Worm (Caenorhabditis elegans): ENCODE data around the gene Y49F6B.13.

Gene Y49F6B.13

ce11 chrII:3471603-3472002 is at the start of gene Y49F6B.13:
TSS of gene Y49F6B.13 (minus strand) at chrII:3471703.
- TF ChIP-seq ztf-11 (tag; optimal IDR thresholded peaks at IDR 0.05) (no peak), efl-1 (optimal IDR thresholded peaks at IDR 0.05) (no peak), efl-1 (GFP tag; optimal IDR thresholded peaks at IDR 0.05 in 1 of 2) (peak in 1 of 2 experiments; percentile 47)

- TF ChIP-seq ceh-82 (tag; optimal IDR thresholded peaks at IDR 0.05) (peak in 2 of 3 experiments; percentile 13 to 37), nhr-84 (tag; optimal IDR thresholded peaks at IDR 0.05) (no peak), mab-9 (GFP tag; IDR thresholded peaks at IDR 0.05) (no peak), aly-2 (tag; optimal IDR thresholded peaks at IDR 0.05) (no peak), zip-4 (GFP tag; optimal IDR thresholded peaks at IDR 0.05) (no peak), hlh-4 (tag; optimal IDR thresholded peaks at IDR 0.05) (no peak), pqm-1 (tag; optimal IDR thresholded peaks at IDR 0.05) (no peak), efl-3 (GFP tag; optimal IDR thresholded peaks at IDR 0.05) (no peak), unc-98 (GFP tag; IDR thresholded peaks at IDR 0.05) (no peak), hlh-17 (GFP tag; optimal IDR thresholded peaks at IDR 0.05; ENCODE audit: borderline replicate concordance) (no peak), dsc-1 (tag; optimal IDR thresholded peaks at IDR 0.05) (peak; percentile 62), unc-86 (tag; optimal IDR thresholded peaks at IDR 0.05) (peak; percentile 48), nhr-47 (tag; optimal IDR thresholded peaks at IDR 0.05) (peak; percentile 83), unc-130 (tag; optimal IDR thresholded peaks at IDR 0.05) (no peak), ztf-11 (tag; optimal IDR thresholded peaks at IDR 0.05) (peak in 1 of 2 experiments; percentile 52), nhr-28 (tag; optimal IDR thresholded peaks at IDR 0.05) (no peak), lsy-2 (tag; optimal IDR thresholded peaks at IDR 0.05) (peak; percentile 68 to 81), C04F5.9 (tag; optimal IDR thresholded peaks at IDR 0.05) (peak; percentile 29), grh-1 (GFP tag; IDR thresholded peaks at IDR 0.05) (peak; percentile 7; the same call in 1 of the 2 replicates), sup-37 (GFP tag; optimal IDR thresholded peaks at IDR 0.05) (no peak), fos-1 (tag; optimal IDR thresholded peaks at IDR 0.05) (peak; percentile 53), pag-3 (tag; optimal IDR thresholded peaks at IDR 0.05; ENCODE audit: borderline replicate concordance, insufficient read depth) (no peak), nhr-71 (tag; optimal IDR thresholded peaks at IDR 0.05) (peak; percentile 81), ces-1 (GFP tag; optimal IDR thresholded peaks at IDR 0.05) (no peak), lin-35 (GFP tag; optimal IDR thresholded peaks at IDR 0.05) (peak; percentile 30 to 76), sox-4 (tag; optimal IDR thresholded peaks at IDR 0.05) (no peak), unc-62 (GFP tag; optimal IDR thresholded peaks at IDR 0.05) (no peak), ceh-90 (tag; optimal IDR thresholded peaks at IDR 0.05) (no peak), egl-27 (tag; optimal IDR thresholded peaks at IDR 0.05) (peak in 1 of 2 experiments; percentile 35), irx-1 (tag; optimal IDR thresholded peaks at IDR 0.05) (peak; percentile 43), fkh-8 (tag; optimal IDR thresholded peaks at IDR 0.05) (peak; percentile 44), blmp-1 (tag; optimal IDR thresholded peaks at IDR 0.05) (peak; percentile 40), ama-1 (optimal IDR thresholded peaks at IDR 0.05) (no peak), efl-1 (optimal IDR thresholded peaks at IDR 0.05) (peak; percentile 38 to 59), efl-1 (GFP tag; optimal IDR thresholded peaks at IDR 0.05 in 1 of 2) (peak; percentile 40 to 93), tlp-1 (tag; optimal IDR thresholded peaks at IDR 0.05) (no peak), lin-14 (GFP tag; optimal IDR thresholded peaks at IDR 0.05) (peak; percentile 76), skn-1 (tag; optimal IDR thresholded peaks at IDR 0.05) (peak; percentile 47), vab-15 (tag; optimal IDR thresholded peaks at IDR 0.05) (no peak), egl-13 (tag; optimal IDR thresholded peaks at IDR 0.05) (peak; percentile 45), nhr-19 (GFP tag; conservative IDR thresholded peaks at IDR 0.05) (peak; percentile 65), C16A3.4 (tag; optimal IDR thresholded peaks at IDR 0.05) (peak; percentile 57), alr-1 (tag; optimal IDR thresholded peaks at IDR 0.05; ENCODE audit: borderline replicate concordance) (no peak), lin-15B (tag; optimal IDR thresholded peaks at IDR 0.05) (peak; percentile 24), pax-3 (tag; optimal IDR thresholded peaks at IDR 0.05) (no peak), lin-13 (GFP tag; optimal IDR thresholded peaks at IDR 0.05) (peak; percentile 79), mdl-1 (tag; optimal IDR thresholded peaks at IDR 0.05) (peak in 1 of 2 experiments; percentile 50), nhr-76 (tag; optimal IDR thresholded peaks at IDR 0.05) (no peak), Y116A8C.19 (tag; optimal IDR thresholded peaks at IDR 0.05; ENCODE audit: borderline replicate concordance) (no peak)
Measured at ce11 chrII:3518961-3519544, 47.5 kb upstream of the Y49F6B.13 start, which contains the start of gene clec-126. TSS of gene clec-126 (plus strand) at chrII:3519494.

All from whole organism, L1 larva.